Fruit fly (Drosophila melanogaster) Kc167 (cell line): Measurements from ENCODE around the gene ey.

ENCODE experiments used
- Myc ChIP-seq: fragments of >200 bp; optimal IDR thresholded peaks from 2 replicates; lab custom pipeline; 2017; ENCODE audit warnings: missing external identifiers
- Sin3A ChIP-seq: fragments of >200 bp; optimal IDR thresholded peaks from 2 replicates; lab custom pipeline; 2018; ENCODE audit warnings: missing external identifiers
- h ChIP-seq: fragments of >200 bp; optimal IDR thresholded peaks from 3 replicates; lab custom pipeline; 2018; ENCODE audit warnings: missing external identifiers
- insv ChIP-seq: fragments of >200 bp; optimal IDR thresholded peaks from 3 replicates; lab custom pipeline; 2018; ENCODE audit warnings: missing external identifiers
- psq ChIP-seq: fragments of >200 bp; optimal IDR thresholded peaks from 2 replicates; lab custom pipeline; 2017; ENCODE audit warnings: missing external identifiers
- ttk ChIP-seq: sonication (Bioruptor generic); optimal IDR thresholded peaks from 2 replicates; lab custom pipeline; 2017; ENCODE audit warnings: missing external identifiers

Gene ey

DNA sequence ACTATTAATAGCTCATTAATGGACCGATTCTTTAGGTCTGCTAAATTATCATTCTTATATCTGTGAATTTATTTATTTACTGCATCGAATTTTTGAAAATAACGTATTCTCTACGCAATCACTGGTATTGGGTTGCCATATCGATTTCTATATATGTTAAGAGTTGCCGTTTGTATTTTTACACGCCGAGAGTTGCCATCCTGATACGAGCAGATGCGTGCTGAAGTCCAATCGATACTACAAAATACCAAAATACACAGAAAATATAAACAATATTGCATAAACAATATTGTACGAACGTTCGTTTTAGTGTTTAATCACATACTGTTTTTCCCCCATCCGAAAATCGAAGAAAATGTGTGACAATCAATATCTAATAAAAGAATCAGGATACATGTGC is at the start of gene ey:
Gene ey, plus strand, starts transcription at position 227 of the 400 bp plus-strand sequence.
- TF ChIP-seq ttk (lab: Kevin White, UChicago) (no peak), Myc (no peak), Sin3A (lab: Kevin White, UChicago) (no peak), psq (lab: Kevin White, UChicago) (no peak), h (lab: Kevin White, UChicago) (no peak), insv (lab: Kevin White, UChicago) (no peak)

DNA sequence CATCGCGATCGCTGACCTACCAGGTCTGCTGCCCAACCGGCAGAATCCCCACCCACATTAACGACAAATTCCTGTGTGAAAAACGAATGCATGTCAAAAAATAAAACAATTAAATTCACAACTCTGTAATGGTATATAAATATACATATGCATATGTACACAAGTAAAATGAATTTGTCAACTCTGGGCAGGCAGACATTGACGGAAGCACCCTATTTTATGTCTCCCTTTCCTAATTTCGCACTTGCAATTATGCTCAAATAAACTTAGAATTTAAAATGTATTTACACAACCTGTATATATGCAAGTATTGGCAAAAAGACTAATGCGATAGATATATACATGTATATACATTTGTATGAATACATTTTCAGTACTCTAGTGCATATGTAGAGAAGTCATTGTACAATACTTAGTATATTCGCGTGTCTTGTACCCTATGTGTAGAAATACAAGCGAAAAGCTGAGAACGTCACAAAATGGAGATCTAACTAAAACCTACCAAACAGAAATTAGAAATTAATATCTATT is 38.4 kb upstream of the ey start:
- TF ChIP-seq Sin3A (lab: Kevin White, UChicago) (no peak), psq (lab: Kevin White, UChicago) (no peak), h (lab: Kevin White, UChicago) (no peak), ttk (lab: Kevin White, UChicago) (no peak), Myc (no peak), insv (lab: Kevin White, UChicago) (no peak)

DNA sequence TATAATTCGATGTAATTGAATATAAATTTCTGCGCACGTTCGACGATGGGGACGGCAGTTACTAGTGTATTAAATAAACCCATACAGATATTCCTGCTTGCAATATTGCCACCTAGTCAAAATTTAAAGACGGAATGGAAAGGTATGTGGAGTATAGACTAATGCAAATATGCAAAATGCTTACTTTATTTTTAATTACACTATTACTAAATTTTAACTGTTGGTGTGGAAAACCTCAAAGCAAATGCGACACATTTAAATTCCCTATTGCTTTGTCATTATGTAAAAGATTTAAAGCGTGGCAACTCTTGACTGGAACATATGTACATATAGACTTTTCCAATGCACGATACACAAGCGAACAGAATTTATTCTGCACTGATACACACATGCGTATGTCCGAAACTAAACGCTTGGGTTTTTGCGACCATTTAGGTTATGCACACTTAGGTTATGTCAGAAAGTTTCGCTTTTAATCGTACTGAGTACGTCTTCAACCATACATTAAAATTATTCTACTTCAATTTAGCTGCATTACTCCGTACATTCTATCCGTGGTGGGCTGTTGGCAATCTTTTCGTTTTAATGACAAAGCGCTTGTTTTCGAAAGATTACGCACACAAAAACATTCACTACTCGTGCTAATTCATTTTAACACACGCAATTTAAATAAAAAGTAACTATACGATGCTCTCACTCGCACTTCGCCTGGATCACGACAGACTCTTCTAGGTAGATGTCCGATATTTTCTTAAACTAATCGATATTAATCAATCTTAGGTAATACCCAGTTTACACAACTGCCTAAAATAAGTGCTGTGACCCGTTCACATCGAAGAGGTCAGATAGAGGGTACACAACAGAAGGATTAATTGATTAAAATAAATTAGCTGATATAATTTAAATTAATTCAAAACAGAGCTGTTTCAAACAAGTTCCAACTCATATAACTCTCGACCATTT is 37.3 kb upstream of the ey start, which contains the start of gene gw:
Gene gw, minus strand, starts transcription at position 725 of the 963 bp plus-strand sequence.
- TF ChIP-seq Sin3A (lab: Kevin White, UChicago), result no peak
- TF ChIP-seq insv (lab: Kevin White, UChicago), result no peak
- no peak for TF ChIP-seq Myc
- TF ChIP-seq psq (lab: Kevin White, UChicago), result no peak
- TF ChIP-seq ttk (lab: Kevin White, UChicago), result no peak
- no peak for TF ChIP-seq h (lab: Kevin White, UChicago)

DNA sequence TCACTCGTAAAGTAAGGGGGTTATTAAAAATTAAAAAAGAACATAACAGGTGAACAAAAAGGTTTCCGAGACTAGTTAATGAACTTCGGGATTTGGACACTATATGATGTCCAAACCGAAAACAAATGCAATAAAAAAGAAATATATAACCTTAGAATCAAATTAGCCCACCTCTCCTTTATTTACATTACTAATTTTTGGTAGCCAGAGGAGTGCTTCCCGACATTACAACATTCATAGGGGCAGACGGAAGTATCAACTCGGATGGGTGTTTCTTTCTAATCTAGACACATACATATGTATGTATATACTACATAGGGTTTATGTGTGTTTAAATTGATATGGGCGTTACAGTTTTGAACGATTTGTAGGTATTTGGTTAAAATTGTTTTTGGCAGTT is 35.4 kb upstream of the ey start:
- no peak for TF ChIP-seq Sin3A (lab: Kevin White, UChicago)
- TF ChIP-seq ttk (lab: Kevin White, UChicago), result no peak
- no peak for TF ChIP-seq insv (lab: Kevin White, UChicago)
- no peak for TF ChIP-seq psq (lab: Kevin White, UChicago)
- TF ChIP-seq h (lab: Kevin White, UChicago), result no peak
- TF ChIP-seq Myc, result no peak

DNA sequence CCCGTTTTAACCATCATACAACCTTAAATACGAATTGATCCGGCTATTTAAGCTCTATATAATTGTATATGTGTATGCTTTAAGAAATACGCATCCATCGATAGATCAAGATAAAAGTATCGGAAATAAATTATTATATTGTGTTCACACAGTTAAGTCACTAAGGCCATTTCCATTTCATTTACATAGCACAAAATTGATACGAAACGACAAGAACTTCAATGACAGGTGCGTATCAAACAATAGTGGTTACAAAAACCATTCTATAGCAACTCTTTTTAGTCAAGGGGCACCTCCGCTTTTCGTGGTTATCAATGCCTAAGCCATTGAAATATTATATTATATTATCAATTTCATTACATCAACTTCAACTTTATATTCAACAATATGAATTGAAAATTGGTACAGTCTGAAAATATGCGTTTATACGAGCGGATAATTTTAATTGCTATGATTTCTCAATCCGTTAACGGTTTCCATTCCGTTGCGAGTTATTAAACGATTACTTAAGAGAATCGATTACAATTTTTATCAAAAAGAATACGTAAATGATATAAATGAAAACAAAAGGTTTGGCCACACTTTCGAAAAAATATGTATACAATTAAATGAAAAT is 34.3 kb upstream of the ey start, which contains the start of the genes CG46466 and Slip1:
Gene CG46466, minus strand, starts transcription at position 70 of the 616 bp plus-strand sequence.
Gene Slip1, plus strand, starts transcription at position 567 of the 616 bp plus-strand sequence.
- no peak for TF ChIP-seq ttk (lab: Kevin White, UChicago)
- no peak for TF ChIP-seq Myc
- no peak for TF ChIP-seq h (lab: Kevin White, UChicago)
- no peak for TF ChIP-seq Sin3A (lab: Kevin White, UChicago)
- no peak for TF ChIP-seq insv (lab: Kevin White, UChicago)
- TF ChIP-seq psq (lab: Kevin White, UChicago), result no peak

DNA sequence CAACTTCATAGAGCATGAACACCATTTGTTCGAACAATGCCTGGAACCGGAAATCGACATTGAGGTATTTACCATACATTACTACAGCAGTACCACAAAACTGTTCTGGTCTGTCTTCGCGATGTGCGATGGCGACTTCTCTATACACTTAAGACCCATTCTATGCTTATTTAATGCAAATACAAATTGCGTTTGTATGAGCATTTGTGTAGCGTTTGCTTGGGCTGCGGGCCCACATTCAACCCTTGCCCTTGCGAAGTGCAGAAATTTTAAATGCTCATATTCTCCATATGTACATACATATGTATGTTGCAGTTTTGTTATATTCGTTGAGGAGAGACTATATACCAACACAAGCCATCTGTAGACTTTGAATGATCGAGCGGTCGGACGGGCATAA is 33.2 kb upstream of the ey start:
- TF ChIP-seq h (lab: Kevin White, UChicago) (no peak), ttk (lab: Kevin White, UChicago) (no peak), Myc (no peak), psq (lab: Kevin White, UChicago) (no peak), Sin3A (lab: Kevin White, UChicago) (no peak)

DNA sequence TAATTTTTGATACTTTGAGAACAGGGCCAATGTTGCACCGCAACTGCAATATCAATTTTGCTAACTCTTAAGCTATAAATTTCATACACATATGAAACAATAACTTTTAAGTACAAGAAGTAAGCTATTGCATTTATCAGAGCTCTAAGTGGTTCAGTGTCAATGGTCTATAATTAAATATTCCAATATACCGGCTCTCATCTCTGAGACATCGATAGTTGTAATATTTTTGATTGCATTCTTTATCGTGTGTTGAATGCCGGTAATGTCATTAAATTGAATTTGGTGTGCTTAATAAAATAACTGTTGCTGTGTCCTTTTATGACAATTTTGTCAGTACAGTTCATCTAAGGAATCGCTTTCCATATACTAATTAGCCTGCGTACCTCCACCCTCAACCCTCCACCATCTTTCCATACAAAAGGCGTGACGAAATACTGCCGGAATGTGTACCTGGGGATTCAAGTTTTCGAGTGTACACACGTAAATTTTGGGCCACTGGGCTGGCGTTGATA is 26.5 kb upstream of the ey start, which contains the start of gene CG11360:
Gene CG11360, plus strand, starts transcription at position 238 of the 515 bp plus-strand sequence.
- no peak for TF ChIP-seq insv (lab: Kevin White, UChicago)
- no peak for TF ChIP-seq psq (lab: Kevin White, UChicago)

DNA sequence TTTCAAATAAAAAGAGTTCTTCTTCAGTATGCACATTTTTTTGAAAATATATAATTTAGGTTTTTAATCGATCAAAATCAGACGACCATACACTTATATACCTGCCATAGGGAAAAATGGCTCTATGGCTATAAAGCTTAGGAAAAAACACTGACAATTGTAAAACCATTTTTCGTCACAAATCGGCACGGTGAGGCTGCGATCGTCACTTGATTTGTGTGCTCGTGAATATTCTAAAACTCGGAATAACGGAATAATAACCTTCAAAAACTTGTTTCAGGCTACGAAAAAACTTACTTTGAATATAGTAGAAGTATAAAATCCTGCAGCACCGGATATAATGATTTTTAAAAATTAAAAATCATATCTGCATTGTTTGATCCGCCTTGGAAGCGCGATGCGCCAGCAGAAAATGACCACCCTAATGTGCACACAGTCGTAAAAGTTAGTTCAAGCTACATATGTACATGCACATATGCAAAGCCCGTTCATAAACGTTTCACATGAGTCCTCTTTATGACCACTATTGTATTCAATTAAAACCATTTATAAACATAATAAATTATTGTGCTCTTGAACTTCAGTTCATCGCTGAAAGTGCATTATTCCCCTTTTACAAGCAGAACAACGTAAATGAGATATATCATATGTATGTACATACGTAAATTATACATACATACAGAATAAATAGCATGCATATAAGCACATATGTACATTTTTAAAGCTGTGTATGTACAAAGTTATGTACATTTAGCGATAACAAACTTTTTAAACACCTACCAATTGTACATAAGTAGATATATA is 2.4 kb upstream of the ey start:
- TF ChIP-seq h (lab: Kevin White, UChicago) (no peak), Sin3A (lab: Kevin White, UChicago) (no peak), insv (lab: Kevin White, UChicago) (no peak), ttk (lab: Kevin White, UChicago) (no peak)

DNA sequence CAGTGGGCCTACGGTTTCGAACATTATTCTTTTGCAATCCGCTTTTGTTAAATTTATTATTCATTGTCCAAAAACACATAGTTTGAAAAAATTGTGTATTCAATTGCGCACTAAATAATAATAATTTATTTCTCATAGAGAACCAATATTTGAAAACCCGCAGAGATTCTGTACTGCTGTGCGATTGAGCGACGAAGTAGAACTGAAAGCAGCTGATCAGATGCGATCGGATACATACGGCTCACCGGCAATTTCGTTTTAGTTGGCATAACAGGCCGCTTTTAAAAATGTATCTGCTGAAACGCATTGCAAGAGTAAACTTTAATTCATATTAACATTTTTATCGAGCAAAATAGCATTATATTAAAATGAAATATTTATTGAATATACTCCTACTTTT is 1.6 kb upstream of the ey start, which contains the start of gene myo:
Gene myo, minus strand, starts transcription at position 211 of the 400 bp plus-strand sequence.
- TF ChIP-seq ttk (lab: Kevin White, UChicago) (no peak), insv (lab: Kevin White, UChicago) (no peak), Sin3A (lab: Kevin White, UChicago) (no peak), h (lab: Kevin White, UChicago) (no peak), psq (lab: Kevin White, UChicago) (no peak), Myc (no peak)

DNA sequence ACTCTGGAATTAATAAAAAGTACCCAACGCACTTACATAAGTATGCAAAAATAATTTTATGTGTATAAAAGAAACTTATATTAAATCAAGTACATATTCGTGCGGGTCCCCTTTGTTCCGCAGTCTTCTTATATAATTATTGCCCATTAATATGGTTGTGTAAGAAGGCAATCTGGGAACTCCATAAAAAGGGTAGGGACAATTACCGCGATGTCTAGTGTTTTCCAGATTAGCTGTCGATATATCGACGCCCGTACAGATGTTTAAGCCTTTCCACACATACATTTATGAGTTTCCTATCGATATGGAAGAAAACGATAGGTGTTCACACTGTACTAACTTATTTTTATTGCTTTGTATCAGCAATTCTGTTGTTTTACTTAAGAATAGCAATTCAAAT is 851 bp upstream of the ey start:
- no peak for TF ChIP-seq Myc
- no peak for TF ChIP-seq insv (lab: Kevin White, UChicago)
- TF ChIP-seq Sin3A (lab: Kevin White, UChicago), result no peak

DNA sequence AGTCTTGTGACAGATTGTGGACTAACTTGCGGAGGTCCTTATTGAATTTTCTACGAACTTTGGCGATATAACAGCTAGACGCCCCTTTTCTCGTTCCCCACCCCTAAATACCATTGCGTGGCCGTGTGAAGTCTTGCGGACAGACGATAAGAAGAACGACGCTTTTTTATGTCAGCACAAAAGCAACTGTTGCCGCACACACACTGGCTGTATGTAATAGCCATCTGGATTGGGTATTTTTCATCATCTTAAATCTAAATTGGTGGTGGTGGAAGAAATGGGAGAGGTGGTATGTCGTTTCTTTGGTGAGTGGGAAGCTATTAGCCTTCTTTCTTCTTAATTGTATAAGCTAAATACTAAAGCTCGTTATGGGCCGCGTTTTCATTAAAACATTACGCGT is 4.5 kb downstream of the ey start:
- TF ChIP-seq Sin3A (lab: Kevin White, UChicago) (no peak), Myc (no peak), insv (lab: Kevin White, UChicago) (no peak), h (lab: Kevin White, UChicago) (no peak), psq (lab: Kevin White, UChicago) (no peak), ttk (lab: Kevin White, UChicago) (no peak)
